Fruit fly (Drosophila melanogaster): Measurements from ENCODE around the gene CG3568.

dm6 chrX:4571829-4572228 lies 29.4 kb downstream of the CG3568 start, which contains the start of gene CG12684:
- TF ChIP-seq D19A (tag; optimal IDR thresholded peaks at IDR 0.05) (no peak), peb (GFP tag; IDR thresholded peaks at IDR 0.05) (no peak), MTF-1 (GFP tag; optimal IDR thresholded peaks at IDR 0.05; ENCODE audit: borderline replicate concordance) (no peak), ttk (GFP tag; IDR thresholded peaks at IDR 0.05) (no peak), NC2α (GFP tag; optimal IDR thresholded peaks at IDR 0.05) (no peak), Dek (tag; optimal IDR thresholded peaks at IDR 0.05) (no peak), usp (GFP tag; optimal IDR thresholded peaks at IDR 0.05) (no peak), slbo (GFP tag; IDR thresholded peaks at IDR 0.05) (no peak), CG8765 (GFP tag; IDR thresholded peaks at IDR 0.05) (no peak), Dref (GFP tag; IDR thresholded peaks at IDR 0.05) (no peak), ato (GFP tag; IDR thresholded peaks at IDR 0.05; ENCODE audit: partially characterized antibody) (no peak), CG12071 (GFP tag; optimal IDR thresholded peaks at IDR 0.05) (no peak)
